Fruit fly (Drosophila melanogaster): ENCODE data around the gene CG6138.
A peak's percentile ranks its signal among the peaks of the same experiment; 100 is the strongest.

The CG6138 gene

DNA sequence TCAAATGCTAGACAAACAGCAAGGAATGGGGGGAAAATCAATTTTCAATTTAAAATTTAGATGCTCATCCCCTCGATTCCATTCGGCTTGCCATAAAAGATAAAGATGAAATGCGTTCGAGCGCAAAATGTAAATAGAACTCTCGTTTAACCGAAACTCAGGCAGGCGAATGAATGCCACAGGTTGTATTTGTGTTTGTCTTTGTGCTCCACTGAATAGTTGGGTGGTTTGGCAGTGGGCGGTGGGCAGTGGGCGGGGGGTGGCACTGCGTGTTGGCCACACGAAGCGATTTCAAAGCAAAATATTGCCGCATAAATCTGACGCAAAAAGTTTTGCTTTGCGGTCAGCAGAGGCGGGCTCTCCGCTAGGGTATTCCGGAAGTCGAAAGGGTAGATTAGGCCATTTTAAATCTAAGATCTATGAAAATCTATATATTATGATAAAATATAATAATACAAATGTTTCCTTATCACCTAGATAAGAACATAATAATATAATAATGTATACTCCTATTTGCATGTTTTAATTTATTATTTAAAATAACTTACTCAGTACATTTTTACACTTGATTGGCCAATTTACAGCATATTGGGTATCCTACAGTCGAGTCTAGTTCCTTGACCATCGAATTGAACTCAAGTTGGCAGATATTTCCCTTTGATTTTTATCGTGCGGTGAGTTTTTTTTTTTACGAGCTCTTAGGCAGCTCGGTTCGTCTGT is 44.7 kb upstream of the CG6138 start (continued):
- TF ChIP-seq CG16815 (GFP tag; optimal IDR thresholded peaks at IDR 0.05) (peak; percentile 44), NC2α (GFP tag; optimal IDR thresholded peaks at IDR 0.05) (no peak), MESR4 (GFP tag; optimal IDR thresholded peaks at IDR 0.05) (no peak), NfI (GFP tag; optimal IDR thresholded peaks at IDR 0.05) (peak; percentile 28), chinmo (GFP tag; IDR thresholded peaks at IDR 0.05; ENCODE audit: partially characterized antibody) (no peak), CG13624 (GFP tag; optimal IDR thresholded peaks at IDR 0.05) (no peak), CG18619 (GFP tag; optimal IDR thresholded peaks at IDR 0.05) (peak; percentile 59), gro (GFP tag; optimal IDR thresholded peaks at IDR 0.05) (no peak), p53 (GFP tag; optimal IDR thresholded peaks at IDR 0.05) (no peak), trem (tag; optimal IDR thresholded peaks at IDR 0.05) (no peak), Antp (GFP tag; optimal IDR thresholded peaks at IDR 0.05) (no peak), CG12236 (GFP tag; optimal IDR thresholded peaks at IDR 0.05) (no peak), Fer2 (tag; optimal IDR thresholded peaks at IDR 0.05) (no peak), gsb-n (tag; optimal IDR thresholded peaks at IDR 0.05) (peak; percentile 13), CG10321 (GFP tag; IDR thresholded peaks at IDR 0.05) (no peak), pfk (GFP tag; optimal IDR thresholded peaks at IDR 0.05) (no peak), CG7963 (GFP tag; IDR thresholded peaks at IDR 0.05; ENCODE audit: partially characterized antibody) (no peak), grn (GFP tag; optimal IDR thresholded peaks at IDR 0.05) (peak; percentile 23), Ets97D (GFP tag; optimal IDR thresholded peaks at IDR 0.05) (no peak), CG31224 (GFP tag; IDR thresholded peaks at IDR 0.05) (peak; percentile 46; the same call in 1 of the 2 replicates), dmrt99B (tag; optimal IDR thresholded peaks at IDR 0.05) (peak; percentile 74), Drgx (GFP tag; IDR thresholded peaks at IDR 0.05) (peak; percentile 38; the same call in 1 of the 2 replicates), pita (GFP tag; optimal IDR thresholded peaks at IDR 0.05) (no peak), esg (GFP tag; conservative IDR thresholded peaks at IDR 0.05) (peak; percentile 36; the same call in 1 of the 2 replicates), CG12942 (GFP tag; optimal IDR thresholded peaks at IDR 0.05) (peak; percentile 17), CG16863 (GFP tag; optimal IDR thresholded peaks at IDR 0.05) (no peak), nau (GFP tag; optimal IDR thresholded peaks at IDR 0.05) (peak; percentile 66), jumu (GFP tag; optimal IDR thresholded peaks at IDR 0.05) (no peak), Gug (GFP tag; IDR thresholded peaks at IDR 0.05) (peak; percentile 59; the same call in 3 of the 4 replicates), lab (GFP tag; optimal IDR thresholded peaks at IDR 0.05) (peak; percentile 74), CG11504 (tag; optimal IDR thresholded peaks at IDR 0.05) (peak; percentile 83), Adf1 (GFP tag; IDR thresholded peaks at IDR 0.05) (peak; percentile 25; the same call in 1 of the 2 replicates), CG10565 (GFP tag; optimal IDR thresholded peaks at IDR 0.05) (no peak), twi (tag; optimal IDR thresholded peaks at IDR 0.05) (no peak), CG33213 (GFP tag; optimal IDR thresholded peaks at IDR 0.05) (no peak), jing (GFP tag; optimal IDR thresholded peaks at IDR 0.05) (no peak), CG6765 (GFP tag; optimal IDR thresholded peaks at IDR 0.05) (no peak), GATAe (GFP tag; conservative IDR thresholded peaks at IDR 0.05) (no peak), CG31365 (tag; optimal IDR thresholded peaks at IDR 0.05) (no peak), dimm (GFP tag; IDR thresholded peaks at IDR 0.05) (no peak), H2.0 (GFP tag; IDR thresholded peaks at IDR 0.05) (no peak; the same call in 1 of the 2 replicates), CG11695 (GFP tag; IDR thresholded peaks at IDR 0.05) (peak; percentile 45; the same call in 1 of the 3 replicates), dpn (GFP tag; optimal IDR thresholded peaks at IDR 0.05) (peak in 1 of 2 experiments; percentile 66), sna (GFP tag; IDR thresholded peaks at IDR 0.05; ENCODE audit: partially characterized antibody) (no peak), CG8281 (tag; optimal IDR thresholded peaks at IDR 0.05) (peak; percentile 11), sens (GFP tag) (peak; percentile 64), zen2 (GFP tag; IDR thresholded peaks at IDR 0.05; ENCODE audit: partially characterized antibody) (no peak), HmgD (GFP tag; optimal IDR thresholded peaks at IDR 0.05) (no peak), sqz (GFP tag; optimal IDR thresholded peaks at IDR 0.05) (peak; percentile 33)

All from whole organism, embryonic.